Fruit fly (Drosophila melanogaster): Measurements from ENCODE around the gene PolE1.

DNA sequence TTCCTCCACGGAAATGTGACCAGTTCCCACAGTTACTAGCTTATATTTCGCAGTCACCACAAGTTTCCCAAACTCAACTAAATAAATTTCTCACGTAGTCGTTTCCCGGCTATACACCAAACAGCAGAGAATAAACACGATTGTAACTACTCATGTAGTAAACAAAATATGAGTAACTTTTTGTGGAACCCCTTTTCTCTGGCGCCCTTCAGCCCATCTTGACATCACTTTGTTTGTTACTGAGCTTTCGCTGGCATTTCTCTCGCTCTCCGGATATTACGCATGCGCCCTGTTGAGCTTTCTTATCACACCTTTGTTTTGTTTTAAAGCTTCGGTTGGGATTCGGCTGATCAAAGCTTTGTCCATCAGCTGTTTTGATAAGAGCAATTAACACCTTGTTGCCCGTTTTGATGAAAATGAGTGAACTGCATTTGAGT, 38.1 kb downstream of the PolE1 start:
- TF ChIP-seq D1 (tag; optimal IDR thresholded peaks at IDR 0.05) (no peak), Ets98B (GFP tag; IDR thresholded peaks at IDR 0.05) (no peak), rn (GFP tag; IDR thresholded peaks at IDR 0.05) (no peak), EcR (GFP tag; optimal IDR thresholded peaks at IDR 0.05) (no peak), Pif1B (GFP tag; optimal IDR thresholded peaks at IDR 0.05) (no peak), CG9948 (tag; optimal IDR thresholded peaks at IDR 0.05) (no peak), CG10348 (GFP tag; IDR thresholded peaks at IDR 0.05) (no peak)

Measured in whole organism, pupa.